Worm (Caenorhabditis elegans): ENCODE results near the gene F41E7.9.

DNA sequence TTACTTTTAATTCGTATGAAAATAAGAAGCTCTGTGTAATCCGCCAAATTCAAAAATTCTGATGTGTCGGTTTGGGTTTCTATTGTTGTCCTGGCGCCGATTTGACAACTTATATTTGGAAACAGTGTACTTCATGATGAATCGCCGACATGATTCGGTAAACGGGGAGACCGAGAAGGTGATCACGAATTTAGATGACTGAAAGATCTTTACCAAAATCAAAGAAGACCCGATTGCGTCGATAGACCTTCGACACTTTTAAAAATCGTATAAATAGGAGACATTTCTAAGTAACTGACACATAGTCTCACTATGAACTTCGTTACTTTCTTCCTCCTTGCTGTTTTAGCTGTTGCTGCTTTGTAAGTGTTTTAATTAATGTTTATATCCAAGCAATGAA, 13.4 kb downstream of the F41E7.9 start, which contains the start of gene fip-5:
- TF ChIP-seq klf-2 (GFP tag; conservative IDR thresholded peaks at IDR 0.05): no peak
- no peak for TF ChIP-seq med-1 (GFP tag; optimal IDR thresholded peaks at IDR 0.05; ENCODE audit: insufficient read depth)
- TF ChIP-seq cog-1 (tag; optimal IDR thresholded peaks at IDR 0.05): no peak
- TF ChIP-seq flt-1 (GFP tag; IDR thresholded peaks at IDR 0.05): no peak
- no peak for TF ChIP-seq ztf-29 (GFP tag; IDR thresholded peaks at IDR 0.05)
- TF ChIP-seq T22C8.4 (GFP tag; IDR thresholded peaks at IDR 0.05): no peak

Measured in whole organism, midembryonic.